Fruit fly (Drosophila melanogaster): ENCODE results near the gene kar.

Gene kar

DNA sequence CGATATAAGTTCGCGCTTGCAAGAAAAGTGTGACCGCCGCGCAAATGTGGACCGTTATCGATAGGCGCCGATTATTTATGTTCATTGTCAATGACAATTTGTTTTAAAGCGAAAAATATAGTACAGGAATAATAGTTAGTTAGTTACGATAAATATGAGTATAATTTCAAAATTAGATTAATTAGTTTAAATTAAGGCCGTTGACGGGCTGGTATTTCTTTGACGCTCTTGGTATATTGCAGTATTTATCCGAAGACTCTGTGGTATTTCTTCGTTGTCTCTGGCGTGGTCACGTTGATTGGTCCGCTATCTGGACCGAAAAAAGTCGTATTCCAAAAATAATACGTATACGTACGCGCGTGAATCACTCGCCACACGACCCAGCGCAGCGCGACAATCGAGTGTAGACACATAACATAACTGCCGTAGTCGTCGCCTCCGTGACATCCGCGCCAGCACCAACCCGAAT lies 8.4 kb upstream of the kar start (continued):
- TF ChIP-seq odd (GFP tag; optimal IDR thresholded peaks at IDR 0.05) (no peak), Mrtf (GFP tag; IDR thresholded peaks at IDR 0.05) (no peak), Ets65A (GFP tag) (peak; percentile 25), rib (GFP tag; IDR thresholded peaks at IDR 0.05) (no peak), dmrt11E (tag; optimal IDR thresholded peaks at IDR 0.05) (no peak), lbe (GFP tag; optimal IDR thresholded peaks at IDR 0.05) (peak; percentile 48), Atf6 (GFP tag; IDR thresholded peaks at IDR 0.05) (no peak), schlank (tag; optimal IDR thresholded peaks at IDR 0.05) (no peak), CG17186 (GFP tag; optimal IDR thresholded peaks at IDR 0.05) (peak; percentile 50), CG14667 (GFP tag; IDR thresholded peaks at IDR 0.05) (no peak), CG14441 (GFP tag; IDR thresholded peaks at IDR 0.05) (no peak), CG12299 (tag; optimal IDR thresholded peaks at IDR 0.05) (peak; percentile 12), jigr1 (GFP tag; IDR thresholded peaks at IDR 0.05) (no peak), crol (GFP tag; IDR thresholded peaks at IDR 0.05) (no peak), CG34224 (GFP tag; IDR thresholded peaks at IDR 0.05; ENCODE audit: partially characterized antibody) (peak; percentile 51; the same call in 2 of the 3 replicates), CG10979 (tag; optimal IDR thresholded peaks at IDR 0.05) (peak; percentile 28), CG14710 (tag; optimal IDR thresholded peaks at IDR 0.05) (peak; percentile 65), chm (GFP tag; IDR thresholded peaks at IDR 0.05) (peak; percentile 21; the same call in 1 of the 2 replicates), TFAM (GFP tag; optimal IDR thresholded peaks at IDR 0.05) (no peak), Sry-β (GFP tag; optimal IDR thresholded peaks at IDR 0.05) (no peak), bab2 (GFP tag; optimal IDR thresholded peaks at IDR 0.05) (no peak), CG11456 (GFP tag; IDR thresholded peaks at IDR 0.05) (no peak), CG2889 (GFP tag; IDR thresholded peaks at IDR 0.05) (no peak), bigmax (GFP tag; optimal IDR thresholded peaks at IDR 0.05) (no peak), Poxn (GFP tag; IDR thresholded peaks at IDR 0.05) (no peak), CG6654 (GFP tag; optimal IDR thresholded peaks at IDR 0.05) (no peak), CG1792 (GFP tag; optimal IDR thresholded peaks at IDR 0.05) (no peak), twi (tag; optimal IDR thresholded peaks at IDR 0.05) (no peak), CG3065 (GFP tag; optimal IDR thresholded peaks at IDR 0.05) (no peak), phol (tag; optimal IDR thresholded peaks at IDR 0.05) (peak; percentile 40), Antp (GFP tag; optimal IDR thresholded peaks at IDR 0.05) (no peak), ci (GFP tag; IDR thresholded peaks at IDR 0.05) (no peak), CG7372 (GFP tag; IDR thresholded peaks at IDR 0.05) (peak; percentile 53; the same call in 1 of the 2 replicates), CG18476 (GFP tag; optimal IDR thresholded peaks at IDR 0.05) (no peak), CG11247 (GFP tag; IDR thresholded peaks at IDR 0.05) (no peak), Lim3 (GFP tag; IDR thresholded peaks at IDR 0.05) (no peak), ken (GFP tag; IDR thresholded peaks at IDR 0.05) (no peak), Eip74EF (GFP tag; optimal IDR thresholded peaks at IDR 0.05) (no peak), gem (tag; optimal IDR thresholded peaks at IDR 0.05) (no peak), Aef1 (GFP tag; IDR thresholded peaks at IDR 0.05) (no peak), sens (GFP tag) (peak; percentile 76), CG3163 (GFP tag; optimal IDR thresholded peaks at IDR 0.05) (no peak), CG4617 (GFP tag; optimal IDR thresholded peaks at IDR 0.05; ENCODE audit: borderline replicate concordance) (peak; percentile 12), pita (GFP tag; optimal IDR thresholded peaks at IDR 0.05) (no peak), trem (tag; optimal IDR thresholded peaks at IDR 0.05) (peak; percentile 78), Ravus (GFP tag; IDR thresholded peaks at IDR 0.05) (no peak), HLH54F (GFP tag; optimal IDR thresholded peaks at IDR 0.05) (no peak), tx (GFP tag; optimal IDR thresholded peaks at IDR 0.05) (no peak), CG8388 (GFP tag; optimal IDR thresholded peaks at IDR 0.05) (no peak), mld (GFP tag; IDR thresholded peaks at IDR 0.05; ENCODE audit: partially characterized antibody) (no peak), dimm (GFP tag; IDR thresholded peaks at IDR 0.05) (no peak), Gug (GFP tag; IDR thresholded peaks at IDR 0.05) (no peak)
